Worm (Caenorhabditis elegans) whole organism, early embryonic: Measurements from ENCODE around the gene Y26G10.1.

Experiments
- aly-1 ChIP-seq: sonication (generic microtip); optimal IDR thresholded peaks from 2 replicates; lab custom pipeline; 2016; ENCODE audit warnings: missing genetic modification characterization, missing compliant biosample characterization
- ama-1 ChIP-seq: fragments of 150-350 bp; optimal IDR thresholded peaks from 2 replicates; lab custom pipeline; 2014
- ceh-36 ChIP-seq: sonication (generic microtip); optimal IDR thresholded peaks from 2 replicates; lab custom pipeline; 2016; ENCODE audit warnings: missing genetic modification characterization, inconsistent platforms, missing compliant biosample characterization
- ets-7 ChIP-seq: sonication (generic microtip); optimal IDR thresholded peaks from 2 replicates; lab custom pipeline; 2016; ENCODE audit warnings: missing genotype, missing genetic modification characterization, missing compliant biosample characterization
- flt-1 ChIP-seq: fragments of 200-800 bp; sonication (Bioruptor generic); IDR thresholded peaks from 2 replicates; pipeline ENCODE4 v1.3.6; 2022; ENCODE audit warnings: missing genetic modification characterization, missing compliant biosample characterization
- pes-1 ChIP-seq: fragments of 200-800 bp; sonication (Bioruptor generic); IDR thresholded peaks from 2 replicates; pipeline ENCODE4 v1.3.6; 2022; ENCODE audit warnings: missing genetic modification reagents, missing genetic modification characterization, missing compliant biosample characterization

- TF ChIP-seq ets-7 (tag; lab: Kevin White, UChicago) (no peak), ceh-36 (no peak), ama-1 (lab: Kevin White, UChicago) (no peak), aly-1 (tag; lab: Kevin White, UChicago) (no peak), pes-1 (GFP tag; lab: Robert Waterston, UW) (no peak), flt-1 (GFP tag; lab: Robert Waterston, UW) (no peak)
Observed at ce11 chrV:17724704-17725103, 29.0 kb upstream of the Y26G10.1 start, which contains the start of gene fat-5.
